Fruit fly (Drosophila melanogaster) whole organism, embryonic: Measurements from ENCODE around the gene Csas.

ENCODE experiments used
- BEAF-32 ChIP-seq: fragments of 200-800 bp; sonication (Bioruptor generic); optimal IDR thresholded peaks from 3 replicates; lab custom pipeline; 2017; ENCODE audit warnings: missing biosample characterization, missing genetic modification characterization, mild to moderate bottlenecking, moderate library complexity, missing genetic modification reagents
- CG1024 ChIP-seq: fragments of 200-800 bp; sonication (Bioruptor generic); IDR thresholded peaks from 2 replicates; pipeline ENCODE4 v1.3.6; 2022; ENCODE audit warnings: missing biosample characterization, missing genetic modification characterization
- CG10274 ChIP-seq: fragments of 200-800 bp; sonication (Bioruptor generic); optimal IDR thresholded peaks from 3 replicates; lab custom pipeline; 2017; ENCODE audit warnings: missing biosample characterization, mild to moderate bottlenecking, missing genetic modification characterization
- CG10654 ChIP-seq: fragments of 200-800 bp; sonication (Bioruptor generic); optimal IDR thresholded peaks from 2 replicates; lab custom pipeline; 2016; ENCODE audit warnings: missing biosample characterization, missing genetic modification characterization
- CG11093 ChIP-seq: fragments of 200-800 bp; sonication (Bioruptor generic); IDR thresholded peaks from 3 replicates; pipeline ENCODE4 v1.3.6; 2022; ENCODE audit warnings: missing biosample characterization, missing genetic modification characterization
- CG12299 ChIP-seq: fragments of 200-800 bp; sonication (Bioruptor generic); optimal IDR thresholded peaks from 2 replicates; lab custom pipeline; 2018; ENCODE audit warnings: missing biosample characterization, mild to moderate bottlenecking, missing genetic modification characterization
- CG13775 ChIP-seq: fragments of 200-800 bp; sonication (Bioruptor generic); optimal IDR thresholded peaks from 3 replicates; lab custom pipeline; 2017; ENCODE audit warnings: missing biosample characterization, mild to moderate bottlenecking, missing genetic modification characterization
- CG1529 ChIP-seq: fragments of 200-800 bp; sonication (Bioruptor generic); optimal IDR thresholded peaks from 3 replicates; lab custom pipeline; 2018; ENCODE audit warnings: missing biosample characterization, missing genetic modification characterization
- CG17568 ChIP-seq: fragments of 200-800 bp; sonication (Bioruptor generic); optimal IDR thresholded peaks from 2 replicates; lab custom pipeline; 2018; ENCODE audit warnings: missing biosample characterization, mild to moderate bottlenecking, missing genetic modification characterization, moderate library complexity
- CG17829 ChIP-seq: fragments of 200-800 bp; optimal IDR thresholded peaks from 2 replicates; lab custom pipeline; 2019; ENCODE audit warnings: missing biosample characterization, mild to moderate bottlenecking, missing genetic modification characterization, moderate library complexity
- CG17912 ChIP-seq: fragments of 200-800 bp; sonication (Bioruptor generic); optimal IDR thresholded peaks from 2 replicates; lab custom pipeline; 2018; ENCODE audit warnings: missing biosample characterization, mild to moderate bottlenecking, missing genetic modification characterization
- CG1832 ChIP-seq: fragments of 200-800 bp; sonication (Bioruptor generic); optimal IDR thresholded peaks from 2 replicates; lab custom pipeline; 2017; ENCODE audit warnings: missing biosample characterization, mild to moderate bottlenecking, missing genetic modification characterization, inconsistent platforms
- CG2116 ChIP-seq: fragments of 200-800 bp; sonication (Bioruptor generic); optimal IDR thresholded peaks from 3 replicates; lab custom pipeline; 2018; ENCODE audit warnings: missing biosample characterization, mild to moderate bottlenecking, missing genetic modification characterization
- CG2129 ChIP-seq: fragments of 200-800 bp; sonication (Bioruptor generic); IDR thresholded peaks from 2 replicates; pipeline ENCODE4 v1.3.6; 2022; ENCODE audit warnings: missing biosample characterization, missing genetic modification characterization; ENCODE audit not compliant: partially characterized antibody
- CG31224 ChIP-seq: fragments of 200-800 bp; sonication (Bioruptor generic); IDR thresholded peaks from 2 replicates; pipeline ENCODE4 v1.3.6; 2022; ENCODE audit warnings: missing biosample characterization, missing genetic modification characterization
- CG3281 ChIP-seq: fragments of 200-800 bp; sonication (Bioruptor generic); optimal IDR thresholded peaks from 3 replicates; lab custom pipeline; 2017; ENCODE audit warnings: missing biosample characterization, mild to moderate bottlenecking, missing genetic modification characterization
- CG33557 ChIP-seq: fragments of 200-800 bp; sonication (Bioruptor generic); optimal IDR thresholded peaks from 2 replicates; lab custom pipeline; 2019; ENCODE audit warnings: missing biosample characterization, mild to moderate bottlenecking, missing genetic modification characterization, moderate library complexity
- CG3726 ChIP-seq: fragments of 200-800 bp; sonication (Bioruptor generic); IDR thresholded peaks from 3 replicates; pipeline ENCODE4, ENCODE4 v1.3.6; 2022; ENCODE audit warnings: missing biosample characterization, missing genetic modification characterization
- CG4360 ChIP-seq: fragments of 200-800 bp; sonication (Bioruptor generic); IDR thresholded peaks from 2 replicates; pipeline ENCODE4 v1.3.6; 2022; ENCODE audit warnings: missing biosample characterization, missing genetic modification characterization
- CG4730 ChIP-seq: fragments of 200-800 bp; sonication (Bioruptor generic); IDR thresholded peaks from 2 replicates; pipeline ENCODE4 v1.3.6; 2022; ENCODE audit warnings: missing biosample characterization, missing genetic modification characterization
- CG6683 ChIP-seq: fragments of 200-800 bp; sonication (Bioruptor generic); optimal IDR thresholded peaks from 2 replicates; lab custom pipeline; 2017; ENCODE audit warnings: missing biosample characterization, mild to moderate bottlenecking, missing genetic modification characterization, missing genetic modification reagents
- CG8944 ChIP-seq: fragments of 200-800 bp; sonication (Bioruptor generic); optimal IDR thresholded peaks from 3 replicates; lab custom pipeline; 2016; ENCODE audit warnings: missing biosample characterization, missing genetic modification characterization
- CG9609 ChIP-seq: fragments of 200-800 bp; sonication (Bioruptor generic); optimal IDR thresholded peaks from 3 replicates; lab custom pipeline; 2016; ENCODE audit warnings: missing biosample characterization, missing genetic modification characterization
- CkIIα-i1 ChIP-seq: fragments of 200-800 bp; sonication (Bioruptor generic); IDR thresholded peaks from 2 replicates; pipeline ENCODE4 v1.3.6; 2022; ENCODE audit warnings: missing biosample characterization, missing genetic modification characterization
- Dll ChIP-seq: fragments of 200-800 bp; sonication (Bioruptor generic); IDR thresholded peaks from 4 replicates; pipeline ENCODE4 v1.3.6; 2022; ENCODE audit warnings: missing biosample characterization, missing genetic modification characterization; ENCODE audit not compliant: partially characterized antibody
- Elba2 ChIP-seq: fragments of 200-800 bp; sonication (Bioruptor generic); optimal IDR thresholded peaks from 3 replicates; lab custom pipeline; 2016; ENCODE audit warnings: missing biosample characterization, missing genetic modification characterization
- GATAe ChIP-seq: fragments of 200-800 bp; sonication (Bioruptor generic); conservative IDR thresholded peaks from 2 replicates; pipeline ENCODE4 v1.3.6; 2022; ENCODE audit warnings: missing biosample characterization, missing genetic modification characterization
- Lpt ChIP-seq: fragments of >200 bp; optimal IDR thresholded peaks from 2 replicates; lab custom pipeline; 2018; ENCODE audit warnings: missing biosample characterization, missing genetic modification characterization
- PHDP ChIP-seq: fragments of 200-800 bp; sonication (Bioruptor generic); optimal IDR thresholded peaks from 3 replicates; lab custom pipeline; 2018; ENCODE audit warnings: missing biosample characterization, mild to moderate bottlenecking, missing genetic modification characterization, moderate library complexity
- Ptx1 ChIP-seq: fragments of 200-800 bp; sonication (Bioruptor generic); IDR thresholded peaks from 2 replicates; pipeline ENCODE4 v1.3.6; 2022; ENCODE audit warnings: missing biosample characterization, missing genetic modification characterization
- Scr ChIP-seq: fragments of 200-800 bp; sonication (Bioruptor generic); IDR thresholded peaks from 2 replicates; pipeline ENCODE4 v1.3.6; 2022; ENCODE audit warnings: missing biosample characterization, missing genetic modification characterization; ENCODE audit not compliant: partially characterized antibody
- Vsx1 ChIP-seq: fragments of 200-800 bp; sonication (Bioruptor generic); optimal IDR thresholded peaks from 2 replicates; lab custom pipeline; 2017; ENCODE audit warnings: missing biosample characterization, mild to moderate bottlenecking, missing genetic modification characterization, missing genetic modification reagents
- Xrp1 ChIP-seq: fragments of 200-800 bp; sonication (Bioruptor generic); IDR thresholded peaks from 2 replicates; pipeline ENCODE4 v1.3.6; 2022; ENCODE audit warnings: missing biosample characterization, missing genetic modification characterization
- abd-A ChIP-seq: fragments of 200-800 bp; sonication (Bioruptor generic); optimal IDR thresholded peaks from 3 replicates; lab custom pipeline; 2019; ENCODE audit warnings: missing biosample characterization, mild to moderate bottlenecking, missing genetic modification characterization, moderate library complexity
- ase ChIP-seq: fragments of 200-800 bp; sonication (Bioruptor generic); IDR thresholded peaks from 3 replicates; pipeline ENCODE4 v1.3.6; 2022; ENCODE audit warnings: missing biosample characterization, missing genetic modification characterization
- bowl ChIP-seq: fragments of 200-800 bp; sonication (Bioruptor generic); IDR thresholded peaks from 2 replicates; pipeline ENCODE4 v1.3.6; 2022; ENCODE audit warnings: missing biosample characterization, missing genetic modification characterization
- ems ChIP-seq: fragments of 200-800 bp; sonication (Bioruptor generic); optimal IDR thresholded peaks from 3 replicates; lab custom pipeline; 2016; ENCODE audit warnings: missing biosample characterization, missing genetic modification characterization
- eve ChIP-seq, 2 experiments: fragments of >200 bp; optimal IDR thresholded peaks; 2 replicates each; lab custom pipeline; 2017; ENCODE audit warnings: missing biosample characterization in 2 of 2, missing genetic modification characterization in 2 of 2
- eyg ChIP-seq: fragments of 200-800 bp; sonication (Bioruptor generic); optimal IDR thresholded peaks from 3 replicates; lab custom pipeline; 2016; ENCODE audit warnings: missing biosample characterization, missing genetic modification characterization
- fd102C ChIP-seq: fragments of 200-800 bp; sonication (Bioruptor generic); optimal IDR thresholded peaks from 2 replicates; lab custom pipeline; 2018; ENCODE audit warnings: missing biosample characterization, mild to moderate bottlenecking, missing genetic modification characterization, moderate library complexity
- fd96Cb ChIP-seq: fragments of 200-800 bp; sonication (Bioruptor generic); optimal IDR thresholded peaks from 2 replicates; lab custom pipeline; 2018; ENCODE audit warnings: missing biosample characterization, mild to moderate bottlenecking, missing genetic modification characterization, moderate library complexity
- fru ChIP-seq: fragments of >200 bp; optimal IDR thresholded peaks from 2 replicates; lab custom pipeline; 2017
- insv ChIP-seq, 2 experiments: fragments of 200-800 bp; sonication (Bioruptor generic); optimal IDR thresholded peaks; 3 replicates each; lab custom pipeline; 2016 to 2018; ENCODE audit warnings: missing biosample characterization in 2 of 2, missing genetic modification characterization in 2 of 2
- maf-S ChIP-seq: fragments of 200-800 bp; sonication (Bioruptor generic); optimal IDR thresholded peaks from 2 replicates; lab custom pipeline; 2016; ENCODE audit warnings: missing biosample characterization, missing genetic modification characterization
- org-1 ChIP-seq: fragments of 200-800 bp; sonication (Bioruptor generic); optimal IDR thresholded peaks from 2 replicates; lab custom pipeline; 2017; ENCODE audit warnings: missing biosample characterization, missing genetic modification characterization
- pfk ChIP-seq: fragments of 200-800 bp; sonication (Bioruptor generic); optimal IDR thresholded peaks from 2 replicates; lab custom pipeline; 2018; ENCODE audit warnings: missing biosample characterization, mild to moderate bottlenecking, missing genetic modification characterization, moderate library complexity
- pho ChIP-seq: fragments of 200-800 bp; sonication (Bioruptor generic); optimal IDR thresholded peaks from 2 replicates; lab custom pipeline; 2016; ENCODE audit warnings: missing biosample characterization, missing genetic modification characterization
- psq ChIP-seq: fragments of 200-800 bp; sonication (Bioruptor generic); optimal IDR thresholded peaks from 2 replicates; lab custom pipeline; 2017; ENCODE audit warnings: missing biosample characterization, missing genetic modification characterization
- row ChIP-seq: fragments of 200-800 bp; sonication (Bioruptor generic); IDR thresholded peaks from 3 replicates; pipeline ENCODE4 v1.3.6; 2022; ENCODE audit warnings: missing biosample characterization, missing genetic modification characterization
- sna ChIP-seq: fragments of 200-800 bp; sonication (Bioruptor generic); IDR thresholded peaks from 2 replicates; pipeline ENCODE4 v1.3.6; 2022; ENCODE audit warnings: missing biosample characterization, missing genetic modification characterization; ENCODE audit not compliant: partially characterized antibody

Csas gene

DNA sequence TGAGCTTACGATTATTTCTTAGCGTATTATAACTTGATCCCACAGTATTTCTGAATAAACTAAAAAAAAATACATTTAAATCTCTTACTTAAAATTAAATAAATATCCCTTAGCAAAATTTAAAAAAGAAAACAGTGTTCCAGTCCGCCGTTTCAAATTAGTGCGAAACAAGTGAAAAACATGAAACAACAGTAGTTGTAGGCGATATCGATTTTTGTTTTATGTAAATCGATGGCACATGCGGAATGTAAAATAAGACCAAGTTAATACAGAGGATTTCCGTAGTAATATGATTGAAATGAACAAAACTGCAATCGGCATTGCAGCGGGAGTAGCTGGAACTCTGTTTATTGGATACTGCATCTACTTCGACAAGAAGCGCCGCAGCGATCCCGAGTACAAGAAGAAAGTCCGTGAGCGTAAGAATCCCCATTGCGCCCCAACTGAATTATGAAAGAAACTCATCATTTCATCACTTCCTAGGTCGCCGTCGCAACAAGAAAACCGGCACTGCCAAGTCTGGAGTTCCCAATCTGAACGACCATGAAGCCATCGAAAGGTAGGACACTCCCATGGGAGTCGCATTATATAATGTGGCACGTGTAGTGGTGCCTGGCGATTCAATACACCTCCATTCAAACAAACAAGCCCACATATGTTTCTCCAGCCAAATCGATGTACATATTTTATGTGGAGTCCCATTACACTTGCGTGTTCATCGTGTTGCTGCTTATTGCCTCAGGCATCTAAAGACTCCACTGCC lies 12.3 kb upstream of the Csas start (continued):
- TF ChIP-seq CG17912 (GFP tag; lab: Kevin White, UChicago) (peak; percentile 4), CG4730 (GFP tag; lab: Robert Waterston, UW) (no peak), fd102C (GFP tag; lab: Kevin White, UChicago) (no peak), CG3726 (GFP tag; lab: Robert Waterston, UW) (no peak), CG33557 (GFP tag; lab: Kevin White, UChicago) (peak; percentile 11), CG1832 (GFP tag; lab: Kevin White, UChicago) (no peak), BEAF-32 (GFP tag; lab: Kevin White, UChicago) (peak; percentile 40), CG31224 (no peak), row (GFP tag; lab: Robert Waterston, UW) (peak; percentile 55), CG10654 (GFP tag; lab: Kevin White, UChicago) (no peak), CG9609 (no peak), Ptx1 (GFP tag; lab: Robert Waterston, UW) (no peak), Dll (GFP tag; lab: Robert Waterston, UW) (peak; percentile 47; the same call in 2 of the 4 replicates), CG11093 (no peak), Xrp1 (GFP tag; lab: Robert Waterston, UW) (no peak), fd96Cb (tag; lab: Kevin White, UChicago) (no peak), CG6683 (GFP tag; lab: Kevin White, UChicago) (no peak), CG8944 (GFP tag; lab: Kevin White, UChicago) (no peak), CG17568 (GFP tag; lab: Kevin White, UChicago) (no peak), CG3281 (GFP tag; lab: Kevin White, UChicago) (no peak), CG2129 (GFP tag; lab: Robert Waterston, UW) (no peak), maf-S (GFP tag; lab: Kevin White, UChicago) (no peak), CG1024 (peak; percentile 92), Scr (0 out of 2 replicates have a peak, but pooled peaks have one; percentile 13), insv (GFP tag; optimal IDR thresholded peaks at IDR 0.05; lab: Kevin White, UChicago) (peak in 1 of 2 experiments; percentile 24), CkIIα-i1 (GFP tag; lab: Robert Waterston, UW) (no peak), abd-A (no peak), ase (GFP tag; lab: Robert Waterston, UW) (no peak), CG17829 (tag; lab: Kevin White, UChicago) (peak; percentile 32), psq (GFP tag; lab: Kevin White, UChicago) (no peak), CG2116 (GFP tag; lab: Kevin White, UChicago) (peak; percentile 23), bowl (GFP tag; lab: Robert Waterston, UW) (no peak), CG13775 (GFP tag; lab: Kevin White, UChicago) (no peak), ems (GFP tag; lab: Kevin White, UChicago) (no peak), org-1 (GFP tag; lab: Kevin White, UChicago) (no peak), Lpt (no peak), sna (no peak), CG1529 (no peak), PHDP (tag; lab: Kevin White, UChicago) (no peak), Vsx1 (GFP tag; lab: Kevin White, UChicago) (no peak), GATAe (GFP tag; lab: Robert Waterston, UW) (no peak), CG4360 (GFP tag; lab: Robert Waterston, UW) (no peak), CG10274 (GFP tag; lab: Kevin White, UChicago) (no peak), Elba2 (no peak), pfk (GFP tag; lab: Kevin White, UChicago) (peak; percentile 97), eve (GFP tag; optimal IDR thresholded peaks at IDR 0.05; lab: Kevin White, UChicago) (no peak), fru (lab: Kevin White, UChicago) (no peak), CG12299 (tag; lab: Kevin White, UChicago) (no peak), eyg (no peak), pho (no peak)
